Worm (Caenorhabditis elegans): ENCODE measurements around the gene F53F8.3.

ce11 chrV:20712318-20712993 is 23.1 kb upstream of the F53F8.3 start:
- TF ChIP-seq lsy-2 (tag; optimal IDR thresholded peaks at IDR 0.05) (no peak), Y48G9A.11 (GFP tag; IDR thresholded peaks at IDR 0.05) (no peak)

Measured in whole organism, L4 larva.